Fruit fly (Drosophila melanogaster) whole organism, embryonic: ENCODE data around the gene park.

Source experiments
- CG1647 ChIP-seq: fragments of 200-800 bp; sonication (Bioruptor generic); optimal IDR thresholded peaks from 3 replicates; lab custom pipeline; 2016; ENCODE audit warnings: missing biosample characterization, missing genetic modification characterization
- CG31388 ChIP-seq: fragments of 200-800 bp; sonication (Bioruptor generic); optimal IDR thresholded peaks from 2 replicates; lab custom pipeline; 2016; ENCODE audit warnings: missing biosample characterization, missing genetic modification characterization
- CG9609 ChIP-seq: fragments of 200-800 bp; sonication (Bioruptor generic); optimal IDR thresholded peaks from 3 replicates; lab custom pipeline; 2016; ENCODE audit warnings: missing biosample characterization, missing genetic modification characterization
- br ChIP-seq: fragments of >200 bp; optimal IDR thresholded peaks from 2 replicates; lab custom pipeline; 2017
- nmo ChIP-seq: fragments of 200-800 bp; sonication (Bioruptor generic); optimal IDR thresholded peaks from 2 replicates; lab custom pipeline; 2018; ENCODE audit warnings: missing biosample characterization, mild to moderate bottlenecking, missing genetic modification characterization, moderate library complexity
- oc ChIP-seq: fragments of 200-800 bp; sonication (Bioruptor generic); optimal IDR thresholded peaks from 2 replicates; lab custom pipeline; 2018; ENCODE audit warnings: missing biosample characterization, mild to moderate bottlenecking, missing genetic modification characterization, moderate library complexity
- prd ChIP-seq, 3 experiments: fragments of >200 bp in 2 of 3; fragments of 200-800 bp in 1 of 3; sonication (Bioruptor generic) in 1 of 3; optimal IDR thresholded peaks in 2 of 3; IDR thresholded peaks in 1 of 3; 2 replicates in 2 of 3; 3 replicates in 1 of 3; pipeline versions ENCODE4 v1.3.6 to Lab custom; 2017 to 2022; ENCODE audit warnings: missing biosample characterization in 1 of 3, missing genetic modification characterization in 1 of 3
- zen2 ChIP-seq: fragments of 200-800 bp; sonication (Bioruptor generic); IDR thresholded peaks from 3 replicates; pipeline ENCODE4 v1.3.6; 2022; ENCODE audit warnings: missing biosample characterization, missing genetic modification characterization; ENCODE audit not compliant: partially characterized antibody

- no peak for TF ChIP-seq br
- TF ChIP-seq CG9609 (GFP tag; lab: Kevin White, UChicago) = no peak
- peak; percentile 62 for TF ChIP-seq zen2
- peak; percentile 60 for TF ChIP-seq nmo (GFP tag; lab: Kevin White, UChicago)
- TF ChIP-seq oc = no peak
- no peak for TF ChIP-seq CG1647 (GFP tag; lab: Kevin White, UChicago)
- TF ChIP-seq CG31388 (GFP tag; lab: Kevin White, UChicago) = no peak
- TF ChIP-seq prd (optimal IDR thresholded peaks at IDR 0.05; lab: Kevin White, UChicago) = no peak
- TF ChIP-seq prd (GFP tag; IDR thresholded peaks at IDR 0.05; lab: Robert Waterston, UW) = no peak
Measured at dm6 chr3L:21216697-21217291, 20.1 kb upstream of the park start, which contains the start of the genes Trmt112 and Ilk.
